Worm (Caenorhabditis elegans) whole organism, L1 larva: ENCODE results near the gene dnj-3.

ENCODE experiments used
- F16B12.6 ChIP-seq: fragments of 150-350 bp; optimal IDR thresholded peaks from 2 replicates; lab custom pipeline; 2014; ENCODE audit warnings: missing biosample characterization, missing genetic modification characterization
- ama-1 ChIP-seq: fragments of 150-350 bp; optimal IDR thresholded peaks from 2 replicates; lab custom pipeline; 2014
- blmp-1 ChIP-seq: fragments of 150-350 bp; optimal IDR thresholded peaks from 2 replicates; lab custom pipeline; 2014; ENCODE audit warnings: missing biosample characterization, missing genetic modification characterization
- ceh-63 ChIP-seq: fragments of 200-800 bp; sonication (Bioruptor generic); optimal IDR thresholded peaks from 2 replicates; lab custom pipeline; 2018; ENCODE audit warnings: mild to moderate bottlenecking, missing genetic modification characterization, missing compliant biosample characterization
- ceh-8 ChIP-seq: fragments of 200-800 bp; sonication (Bioruptor generic); optimal IDR thresholded peaks from 2 replicates; lab custom pipeline; 2018; ENCODE audit warnings: mild to moderate bottlenecking, missing genetic modification characterization, moderate library complexity, missing compliant biosample characterization
- ceh-82 ChIP-seq, 3 experiments: fragments of 150-350 bp in 1 of 3; sonication (generic microtip) in 2 of 3; optimal IDR thresholded peaks; 2 replicates each; lab custom pipeline; 2014 to 2017; ENCODE audit warnings: missing biosample characterization in 3 of 3, missing genetic modification characterization in 3 of 3
- ceh-88 ChIP-seq: fragments of 200-800 bp; sonication (Bioruptor generic); IDR thresholded peaks from 2 replicates; pipeline ENCODE4 v1.3.6; 2022; ENCODE audit warnings: missing genetic modification characterization, missing compliant biosample characterization
- ceh-90 ChIP-seq: sonication (generic microtip); optimal IDR thresholded peaks from 2 replicates; lab custom pipeline; 2016; ENCODE audit warnings: missing genetic modification characterization, missing compliant biosample characterization
- ces-1 ChIP-seq: fragments of 150-350 bp; optimal IDR thresholded peaks from 2 replicates; lab custom pipeline; 2014; ENCODE audit warnings: missing biosample characterization, missing genetic modification reagents, missing genetic modification characterization
- egl-13 ChIP-seq: sonication (generic microtip); optimal IDR thresholded peaks from 2 replicates; lab custom pipeline; 2016; ENCODE audit warnings: missing genotype, missing genetic modification reagents, missing genetic modification characterization, missing compliant biosample characterization
- egl-27 ChIP-seq, 2 experiments: fragments of 150-350 bp in 1 of 2; sonication (generic microtip); optimal IDR thresholded peaks; 3 replicates each; lab custom pipeline; 2017 to 2018; ENCODE audit warnings: missing biosample characterization in 2 of 2, missing genetic modification characterization in 2 of 2, missing genetic modification reagents in 2 of 2
- fkh-4 ChIP-seq: sonication (generic microtip); optimal IDR thresholded peaks from 2 replicates; lab custom pipeline; 2016; ENCODE audit warnings: missing compliant biosample characterization, missing genetic modification characterization, borderline replicate concordance
- fos-1 ChIP-seq: fragments of 150-350 bp; optimal IDR thresholded peaks from 2 replicates; lab custom pipeline; 2014; ENCODE audit warnings: missing biosample characterization, missing genetic modification characterization
- grh-1 ChIP-seq: fragments of 200-800 bp; sonication (Bioruptor generic); IDR thresholded peaks from 2 replicates; pipeline ENCODE4 v1.3.6; 2022; ENCODE audit warnings: missing genetic modification reagents, missing genetic modification characterization, missing compliant biosample characterization
- hlh-17 ChIP-seq: fragments of 200-800 bp; sonication (Bioruptor generic); optimal IDR thresholded peaks from 2 replicates; lab custom pipeline; 2018; ENCODE audit warnings: missing genetic modification characterization, mild to moderate bottlenecking, missing compliant biosample characterization, moderate library complexity, borderline replicate concordance
- hlh-4 ChIP-seq: sonication (generic microtip); optimal IDR thresholded peaks from 2 replicates; lab custom pipeline; 2016; ENCODE audit warnings: mild to moderate bottlenecking, missing genetic modification characterization, missing compliant biosample characterization
- hpl-2 ChIP-seq: fragments of 150-350 bp; optimal IDR thresholded peaks from 2 replicates; lab custom pipeline; 2014; ENCODE audit warnings: missing biosample characterization, missing genetic modification reagents, missing genetic modification characterization
- irx-1 ChIP-seq: sonication (generic microtip); optimal IDR thresholded peaks from 2 replicates; lab custom pipeline; 2016; ENCODE audit warnings: missing genetic modification characterization, missing compliant biosample characterization
- isw-1 ChIP-seq: fragments of 200-800 bp; sonication (Bioruptor generic); IDR thresholded peaks from 2 replicates; pipeline ENCODE4 v1.3.6; 2022; ENCODE audit warnings: missing genetic modification characterization, missing compliant biosample characterization
- jun-1 ChIP-seq: fragments of 150-350 bp; optimal IDR thresholded peaks from 2 replicates; lab custom pipeline; 2014; ENCODE audit warnings: missing biosample characterization, missing genetic modification reagents, missing genetic modification characterization
- lin-13 ChIP-seq: fragments of 150-350 bp; optimal IDR thresholded peaks from 2 replicates; lab custom pipeline; 2014; ENCODE audit warnings: missing biosample characterization, missing genetic modification reagents, missing genetic modification characterization
- lin-14 ChIP-seq: fragments of 200-800 bp; sonication (Bioruptor generic); optimal IDR thresholded peaks from 2 replicates; lab custom pipeline; 2018; ENCODE audit warnings: mild to moderate bottlenecking, missing genetic modification characterization, moderate library complexity, missing compliant biosample characterization
- lin-35 ChIP-seq, 2 experiments: fragments of 150-350 bp; optimal IDR thresholded peaks; 2 replicates each; lab custom pipeline; 2014; ENCODE audit warnings: missing biosample characterization in 2 of 2, missing genetic modification characterization in 2 of 2, missing genetic modification reagents in 2 of 2
- lsy-2 ChIP-seq, 2 experiments: fragments of 150-350 bp; optimal IDR thresholded peaks; 2 replicates each; lab custom pipeline; 2014; ENCODE audit warnings: missing biosample characterization in 2 of 2, missing genetic modification characterization in 2 of 2
- mab-9 ChIP-seq: fragments of 200-800 bp; sonication (Bioruptor generic); IDR thresholded peaks from 2 replicates; pipeline ENCODE4 v1.3.6; 2022; ENCODE audit warnings: missing genetic modification reagents, missing genetic modification characterization, missing compliant biosample characterization
- mef-2 ChIP-seq: fragments of 150-350 bp; optimal IDR thresholded peaks from 2 replicates; lab custom pipeline; 2014; ENCODE audit warnings: missing biosample characterization, missing genetic modification characterization
- mep-1 ChIP-seq: fragments of 150-350 bp; optimal IDR thresholded peaks from 2 replicates; lab custom pipeline; 2014; ENCODE audit warnings: missing biosample characterization, missing genetic modification characterization
- nhr-12 ChIP-seq: sonication (generic microtip); optimal IDR thresholded peaks from 2 replicates; lab custom pipeline; 2017; ENCODE audit warnings: missing biosample characterization, missing genetic modification characterization
- nhr-237 ChIP-seq: fragments of 150-350 bp; optimal IDR thresholded peaks from 2 replicates; lab custom pipeline; 2014; ENCODE audit warnings: missing biosample characterization, missing genetic modification characterization
- nhr-47 ChIP-seq: sonication (generic microtip); optimal IDR thresholded peaks from 2 replicates; lab custom pipeline; 2016; ENCODE audit warnings: mild to moderate bottlenecking, missing genetic modification characterization, moderate library complexity, missing compliant biosample characterization
- nhr-85 ChIP-seq: sonication (generic microtip); peaks from one replicate; lab custom pipeline; 2016; ENCODE audit warnings: missing genetic modification characterization, inconsistent platforms, missing compliant biosample characterization
- rnt-1 ChIP-seq: sonication (generic microtip); optimal IDR thresholded peaks from 2 replicates; lab custom pipeline; 2016; ENCODE audit warnings: mild to moderate bottlenecking, missing genetic modification characterization, moderate library complexity, missing compliant biosample characterization
- skn-1 ChIP-seq: fragments of 150-350 bp; optimal IDR thresholded peaks from 2 replicates; lab custom pipeline; 2014; ENCODE audit warnings: missing biosample characterization, missing genetic modification characterization
- snu-23 ChIP-seq: sonication (generic microtip); optimal IDR thresholded peaks from 2 replicates; lab custom pipeline; 2016; ENCODE audit warnings: missing genetic modification characterization, missing compliant biosample characterization
- sox-4 ChIP-seq: sonication (generic microtip); optimal IDR thresholded peaks from 2 replicates; lab custom pipeline; 2016; ENCODE audit warnings: missing genetic modification characterization, missing compliant biosample characterization
- sup-37 ChIP-seq: fragments of 200-800 bp; sonication (Bioruptor generic); optimal IDR thresholded peaks from 2 replicates; lab custom pipeline; 2018; ENCODE audit warnings: mild to moderate bottlenecking, missing genetic modification characterization, missing compliant biosample characterization
- tlp-1 ChIP-seq: fragments of 150-350 bp; optimal IDR thresholded peaks from 2 replicates; lab custom pipeline; 2014; ENCODE audit warnings: missing biosample characterization, missing genetic modification characterization
- unc-98 ChIP-seq: fragments of 200-800 bp; sonication (Bioruptor generic); IDR thresholded peaks from 2 replicates; pipeline ENCODE4 v1.3.6; 2022; ENCODE audit warnings: missing genetic modification characterization, missing compliant biosample characterization
- xbp-1 ChIP-seq: sonication (generic microtip); optimal IDR thresholded peaks from 2 replicates; lab custom pipeline; 2016; ENCODE audit warnings: missing genetic modification characterization, missing compliant biosample characterization
- zip-4 ChIP-seq: fragments of 200-800 bp; sonication (Bioruptor generic); optimal IDR thresholded peaks from 2 replicates; lab custom pipeline; 2018; ENCODE audit warnings: mild to moderate bottlenecking, missing genetic modification characterization, moderate library complexity, missing compliant biosample characterization

dnj-3 gene

DNA sequence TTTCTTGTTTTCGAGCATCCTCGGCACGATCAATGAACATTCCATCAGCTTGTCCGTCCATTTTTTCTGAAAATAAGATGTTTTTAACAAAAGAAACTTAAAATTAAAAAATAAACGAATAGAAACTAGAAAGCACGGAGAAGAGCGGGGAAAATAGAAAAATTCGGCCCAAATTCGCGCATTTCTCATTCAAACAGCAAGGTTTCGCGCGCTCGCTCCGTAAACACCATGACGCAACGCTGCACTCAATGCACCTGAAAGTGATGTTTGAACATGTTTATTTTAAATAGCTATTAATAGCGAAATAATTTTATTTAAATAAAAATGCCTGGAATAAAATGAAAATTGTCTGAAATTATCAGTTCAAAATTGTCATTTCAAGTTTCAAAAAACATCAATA lies 8.9 kb upstream of the dnj-3 start, which contains the start of the genes mcm-3 and C25D7.15 (continued):
- TF ChIP-seq xbp-1 (tag; lab: Kevin White, UChicago) (no peak), fos-1 (tag; lab: Kevin White, UChicago) (no peak), hlh-17 (GFP tag; lab: Kevin White, UChicago) (no peak), nhr-47 (tag; lab: Kevin White, UChicago) (peak; percentile 25), fkh-4 (tag; lab: Kevin White, UChicago) (no peak), egl-13 (no peak), mef-2 (no peak), jun-1 (tag; lab: Kevin White, UChicago) (no peak), lin-13 (GFP tag; lab: Kevin White, UChicago) (no peak), tlp-1 (tag; lab: Kevin White, UChicago) (no peak), zip-4 (GFP tag; lab: Kevin White, UChicago) (no peak), lin-14 (GFP tag; lab: Kevin White, UChicago) (no peak), ces-1 (GFP tag; lab: Kevin White, UChicago) (no peak), hpl-2 (no peak), ceh-63 (GFP tag; lab: Kevin White, UChicago) (no peak), mab-9 (GFP tag; lab: Robert Waterston, UW) (no peak), snu-23 (peak; percentile 49), irx-1 (tag; lab: Kevin White, UChicago) (no peak), lsy-2 (tag; optimal IDR thresholded peaks at IDR 0.05; lab: Kevin White, UChicago) (peak; percentile 17 to 47), skn-1 (tag; lab: Kevin White, UChicago) (peak; percentile 37), nhr-85 (tag; lab: Kevin White, UChicago) (peak; percentile 38), grh-1 (GFP tag; lab: Robert Waterston, UW) (no peak), ceh-8 (GFP tag; lab: Kevin White, UChicago) (no peak), egl-27 (tag; optimal IDR thresholded peaks at IDR 0.05; lab: Kevin White, UChicago) (no peak), lin-35 (GFP tag; optimal IDR thresholded peaks at IDR 0.05; lab: Kevin White, UChicago) (peak; percentile 71 to 90), isw-1 (no peak), mep-1 (tag; lab: Kevin White, UChicago) (peak; percentile 49), hlh-4 (tag; lab: Kevin White, UChicago) (no peak), nhr-12 (no peak), unc-98 (no peak), ceh-88 (GFP tag; lab: Robert Waterston, UW) (no peak), ama-1 (lab: Kevin White, UChicago) (no peak), nhr-237 (tag; lab: Kevin White, UChicago) (no peak), F16B12.6 (tag; lab: Kevin White, UChicago) (peak; percentile 88), sox-4 (no peak)

DNA sequence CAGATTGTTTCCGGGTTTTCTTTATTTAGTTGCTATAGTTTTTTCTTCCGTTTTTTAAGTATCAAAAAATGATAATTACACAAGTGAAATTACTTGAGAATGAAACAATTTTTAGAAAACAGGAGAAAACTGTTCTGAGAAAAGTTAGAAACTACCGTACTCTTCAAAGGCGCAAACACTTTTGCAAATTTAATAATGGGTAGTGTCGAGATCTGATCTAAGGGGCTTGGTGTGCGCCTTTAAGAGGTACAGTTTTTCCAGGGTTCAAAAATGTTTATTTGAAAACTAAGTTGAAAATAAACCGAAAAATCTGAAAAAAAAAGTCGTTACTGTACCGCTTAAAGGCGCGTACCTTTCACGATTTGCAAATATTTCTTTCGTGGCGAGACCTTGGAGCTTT lies 7.9 kb upstream of the dnj-3 start:
- no peak for TF ChIP-seq ceh-90
- no peak for TF ChIP-seq tlp-1 (tag; lab: Kevin White, UChicago)
- no peak for TF ChIP-seq ceh-82 (tag; optimal IDR thresholded peaks at IDR 0.05; lab: Kevin White, UChicago)
- TF ChIP-seq nhr-12 = no peak
- TF ChIP-seq egl-27 (tag; optimal IDR thresholded peaks at IDR 0.05; lab: Kevin White, UChicago) = no peak
- no peak for TF ChIP-seq isw-1
- TF ChIP-seq rnt-1 = no peak

DNA sequence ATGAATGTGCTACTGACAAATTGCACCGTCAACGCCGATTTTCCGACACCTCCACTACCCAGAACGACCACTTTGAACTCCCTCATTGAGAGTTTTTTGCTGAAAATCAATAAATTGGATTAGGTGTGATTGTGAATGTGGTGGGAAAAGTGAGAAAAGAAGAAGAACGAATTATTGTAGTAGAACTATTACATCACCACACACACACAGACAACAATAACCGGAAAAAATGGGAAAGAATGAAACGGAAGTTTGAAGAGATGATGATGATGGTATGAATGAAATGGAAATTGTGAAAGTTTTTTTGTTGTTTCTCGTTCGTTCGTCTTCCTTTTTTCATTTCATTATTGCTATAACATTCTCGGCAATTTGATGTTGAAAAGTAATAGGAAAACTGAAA lies 4.5 kb upstream of the dnj-3 start, which contains the start of gene rap-2:
TSS of gene rap-2 (minus strand) at position 101 of the 400 bp plus-strand sequence.
- no peak for TF ChIP-seq sup-37 (GFP tag; lab: Kevin White, UChicago)
- TF ChIP-seq ceh-88 (GFP tag; lab: Robert Waterston, UW) = no peak
- TF ChIP-seq blmp-1 (tag; lab: Kevin White, UChicago) = peak; percentile 54
- TF ChIP-seq, all 84 proteins: peak for 1
